Worm (Caenorhabditis elegans) whole organism, L3 larva: Measurements from ENCODE around the gene srlf-1.

Source experiments
- ceh-9 ChIP-seq: sonication (generic microtip); optimal IDR thresholded peaks from 2 replicates; lab custom pipeline; 2018; ENCODE audit warnings: missing biosample characterization, missing genetic modification characterization
- lin-15B ChIP-seq: fragments of 150-350 bp; optimal IDR thresholded peaks from 2 replicates; lab custom pipeline; 2014; ENCODE audit warnings: missing biosample characterization, missing genetic modification characterization
- nhr-12 ChIP-seq: fragments of 150-350 bp; optimal IDR thresholded peaks from 2 replicates; lab custom pipeline; 2014; ENCODE audit warnings: missing biosample characterization, missing genetic modification characterization
- skn-1 ChIP-seq: fragments of 150-350 bp; optimal IDR thresholded peaks from 2 replicates; lab custom pipeline; 2014; ENCODE audit warnings: missing biosample characterization, missing genetic modification characterization
- unc-39 ChIP-seq: sonication (generic microtip); optimal IDR thresholded peaks from 4 replicates; lab custom pipeline; 2017; ENCODE audit warnings: missing biosample characterization, missing genetic modification characterization
- unc-62 ChIP-seq: fragments of 150-350 bp; sonication (generic microtip); optimal IDR thresholded peaks from 4 replicates; lab custom pipeline; 2014; ENCODE audit warnings: missing biosample characterization, missing genetic modification reagents, missing genetic modification characterization

- TF ChIP-seq unc-62 (no peak), nhr-12 (tag; lab: Kevin White, UChicago) (no peak), ceh-9 (tag; lab: Kevin White, UChicago) (no peak), unc-39 (tag; lab: Kevin White, UChicago) (no peak), lin-15B (no peak), skn-1 (tag; lab: Kevin White, UChicago) (no peak)
Measured at ce11 chrII:7778273-7778672, 12.1 kb upstream of the srlf-1 start.
